Fruit fly (Drosophila melanogaster) whole organism, embryonic: ENCODE results near the gene Eig71Ea.

ENCODE experiments used
- Adf1 ChIP-seq: fragments of 200-800 bp; sonication (Bioruptor generic); IDR thresholded peaks from 2 replicates; pipeline ENCODE4 v1.3.6; 2022; ENCODE audit warnings: missing biosample characterization, missing genetic modification characterization
- BEAF-32 ChIP-seq: fragments of 200-800 bp; sonication (Bioruptor generic); optimal IDR thresholded peaks from 3 replicates; lab custom pipeline; 2017; ENCODE audit warnings: missing biosample characterization, missing genetic modification characterization, mild to moderate bottlenecking, moderate library complexity, missing genetic modification reagents
- CG10274 ChIP-seq: fragments of 200-800 bp; sonication (Bioruptor generic); optimal IDR thresholded peaks from 3 replicates; lab custom pipeline; 2017; ENCODE audit warnings: missing biosample characterization, mild to moderate bottlenecking, missing genetic modification characterization
- CG11695 ChIP-seq: fragments of 200-800 bp; sonication (Bioruptor generic); IDR thresholded peaks from 3 replicates; pipeline ENCODE4 v1.3.6; 2022; ENCODE audit warnings: missing biosample characterization, missing genetic modification characterization
- CG15011 ChIP-seq: fragments of 200-800 bp; sonication (Bioruptor generic); optimal IDR thresholded peaks from 3 replicates; lab custom pipeline; 2018; ENCODE audit warnings: missing biosample characterization, mild to moderate bottlenecking, missing genetic modification characterization
- CG16863 ChIP-seq: fragments of 200-800 bp; sonication (Bioruptor generic); optimal IDR thresholded peaks from 3 replicates; lab custom pipeline; 2016; ENCODE audit warnings: missing biosample characterization, missing genetic modification characterization
- CG17829 ChIP-seq: fragments of 200-800 bp; optimal IDR thresholded peaks from 2 replicates; lab custom pipeline; 2019; ENCODE audit warnings: missing biosample characterization, mild to moderate bottlenecking, missing genetic modification characterization, moderate library complexity
- CG2116 ChIP-seq: fragments of 200-800 bp; sonication (Bioruptor generic); optimal IDR thresholded peaks from 3 replicates; lab custom pipeline; 2018; ENCODE audit warnings: missing biosample characterization, mild to moderate bottlenecking, missing genetic modification characterization
- CG2129 ChIP-seq: fragments of 200-800 bp; sonication (Bioruptor generic); IDR thresholded peaks from 2 replicates; pipeline ENCODE4 v1.3.6; 2022; ENCODE audit warnings: missing biosample characterization, missing genetic modification characterization; ENCODE audit not compliant: partially characterized antibody
- CG4282 ChIP-seq: fragments of 200-800 bp; sonication (Bioruptor generic); optimal IDR thresholded peaks from 2 replicates; lab custom pipeline; 2016; ENCODE audit warnings: missing biosample characterization, missing genetic modification characterization
- CG6791 ChIP-seq: fragments of 200-800 bp; sonication (Bioruptor generic); IDR thresholded peaks from 3 replicates; pipeline ENCODE4 v1.3.6; 2022; ENCODE audit warnings: missing biosample characterization, missing genetic modification characterization; ENCODE audit not compliant: partially characterized antibody
- CG7963 ChIP-seq: fragments of 200-800 bp; sonication (Bioruptor generic); IDR thresholded peaks from 3 replicates; pipeline ENCODE4 v1.3.6; 2022; ENCODE audit warnings: missing biosample characterization, missing genetic modification characterization; ENCODE audit not compliant: partially characterized antibody
- CG8089 ChIP-seq: fragments of 200-800 bp; sonication (Bioruptor generic); optimal IDR thresholded peaks from 3 replicates; lab custom pipeline; 2016; ENCODE audit warnings: missing biosample characterization, missing genetic modification characterization
- CG8388 ChIP-seq: fragments of 200-800 bp; sonication (Bioruptor generic); optimal IDR thresholded peaks from 2 replicates; lab custom pipeline; 2019; ENCODE audit warnings: missing biosample characterization, mild to moderate bottlenecking, missing genetic modification characterization, moderate library complexity
- CG9437 ChIP-seq: fragments of 200-800 bp; sonication (Bioruptor generic); optimal IDR thresholded peaks from 2 replicates; lab custom pipeline; 2018; ENCODE audit warnings: missing biosample characterization, mild to moderate bottlenecking, missing genetic modification characterization
- CG9609 ChIP-seq: fragments of 200-800 bp; sonication (Bioruptor generic); optimal IDR thresholded peaks from 3 replicates; lab custom pipeline; 2016; ENCODE audit warnings: missing biosample characterization, missing genetic modification characterization
- CG9797 ChIP-seq: fragments of 200-800 bp; sonication (Bioruptor generic); optimal IDR thresholded peaks from 3 replicates; lab custom pipeline; 2018; ENCODE audit warnings: missing biosample characterization, mild to moderate bottlenecking, missing genetic modification characterization
- CG9876 ChIP-seq: fragments of 200-800 bp; sonication (Bioruptor generic); optimal IDR thresholded peaks from 2 replicates; lab custom pipeline; 2016; ENCODE audit warnings: missing biosample characterization, missing genetic modification characterization
- CoRest ChIP-seq: fragments of 200-800 bp; sonication (Bioruptor generic); optimal IDR thresholded peaks from 3 replicates; lab custom pipeline; 2018; ENCODE audit warnings: missing biosample characterization, mild to moderate bottlenecking, missing genetic modification characterization, moderate library complexity
- CrebB ChIP-seq: fragments of 200-800 bp; sonication (Bioruptor generic); optimal IDR thresholded peaks from 3 replicates; lab custom pipeline; 2018; ENCODE audit warnings: missing biosample characterization, mild to moderate bottlenecking, missing genetic modification characterization
- Dip2 ChIP-seq: fragments of 200-800 bp; sonication (Bioruptor generic); IDR thresholded peaks from 2 replicates; pipeline ENCODE4 v1.3.6; 2022; ENCODE audit warnings: missing biosample characterization, missing genetic modification characterization
- Dp ChIP-seq: fragments of 200-800 bp; sonication (Bioruptor generic); optimal IDR thresholded peaks from 2 replicates; lab custom pipeline; 2018; ENCODE audit warnings: missing biosample characterization, mild to moderate bottlenecking, missing genetic modification characterization, moderate library complexity
- Fer2 ChIP-seq: fragments of 200-800 bp; sonication (Bioruptor generic); optimal IDR thresholded peaks from 2 replicates; lab custom pipeline; 2018; ENCODE audit warnings: missing biosample characterization, mild to moderate bottlenecking, missing genetic modification characterization, moderate library complexity
- MBD-R2 ChIP-seq: fragments of 200-800 bp; sonication (Bioruptor generic); IDR thresholded peaks from 2 replicates; pipeline ENCODE4 v1.3.6; 2022; ENCODE audit warnings: missing biosample characterization, missing genetic modification characterization
- Meics ChIP-seq: fragments of 200-800 bp; sonication (Bioruptor generic); optimal IDR thresholded peaks from 2 replicates; lab custom pipeline; 2017; ENCODE audit warnings: missing biosample characterization, mild to moderate bottlenecking, missing genetic modification characterization
- Mrtf ChIP-seq: fragments of 200-800 bp; sonication (Bioruptor generic); IDR thresholded peaks from 3 replicates; pipeline ENCODE4 v1.3.6; 2022; ENCODE audit warnings: missing biosample characterization, missing genetic modification characterization
- Ravus ChIP-seq: fragments of 200-800 bp; sonication (Bioruptor generic); IDR thresholded peaks from 2 replicates; pipeline ENCODE4 v1.3.6; 2022; ENCODE audit warnings: missing biosample characterization, missing genetic modification characterization
- Rfx ChIP-seq: fragments of 200-800 bp; sonication (Bioruptor generic); IDR thresholded peaks from 2 replicates; pipeline ENCODE4 v1.3.6; 2022; ENCODE audit warnings: missing biosample characterization, missing genetic modification characterization
- Side ChIP-seq: fragments of 200-800 bp; sonication (Bioruptor generic); optimal IDR thresholded peaks from 2 replicates; lab custom pipeline; 2016; ENCODE audit warnings: missing biosample characterization, missing genetic modification characterization
- Sox100B ChIP-seq: fragments of 200-800 bp; sonication (Bioruptor generic); optimal IDR thresholded peaks from 3 replicates; lab custom pipeline; 2018; ENCODE audit warnings: missing biosample characterization, mild to moderate bottlenecking, missing genetic modification characterization
- Vsx1 ChIP-seq: fragments of 200-800 bp; sonication (Bioruptor generic); optimal IDR thresholded peaks from 2 replicates; lab custom pipeline; 2017; ENCODE audit warnings: missing biosample characterization, mild to moderate bottlenecking, missing genetic modification characterization, missing genetic modification reagents
- ase ChIP-seq: fragments of 200-800 bp; sonication (Bioruptor generic); IDR thresholded peaks from 3 replicates; pipeline ENCODE4 v1.3.6; 2022; ENCODE audit warnings: missing biosample characterization, missing genetic modification characterization
- ash1 ChIP-seq: fragments of 200-800 bp; sonication (Bioruptor generic); optimal IDR thresholded peaks from 2 replicates; lab custom pipeline; 2018; ENCODE audit warnings: missing biosample characterization, mild to moderate bottlenecking, missing genetic modification characterization
- bcd ChIP-seq: fragments of 200-800 bp; sonication (Bioruptor generic); optimal IDR thresholded peaks from 2 replicates; lab custom pipeline; 2017; ENCODE audit warnings: missing biosample characterization, mild to moderate bottlenecking, missing genetic modification characterization
- bsh ChIP-seq, 2 experiments: fragments of 200-800 bp; sonication (Bioruptor generic); optimal IDR thresholded peaks; 2 replicates each; lab custom pipeline; 2017 to 2018; ENCODE audit warnings: mild to moderate bottlenecking in 2 of 2, missing biosample characterization in 2 of 2, missing genetic modification characterization in 2 of 2, moderate library complexity in 1 of 2
- cg ChIP-seq: fragments of 200-800 bp; sonication (Bioruptor generic); optimal IDR thresholded peaks from 3 replicates; lab custom pipeline; 2019; ENCODE audit warnings: missing biosample characterization, mild to moderate bottlenecking, missing genetic modification characterization, moderate library complexity
- chn ChIP-seq: fragments of 200-800 bp; sonication (Bioruptor generic); optimal IDR thresholded peaks from 2 replicates; lab custom pipeline; 2016; ENCODE audit warnings: missing biosample characterization, missing genetic modification characterization
- esg ChIP-seq: fragments of 200-800 bp; sonication (Bioruptor generic); conservative IDR thresholded peaks from 2 replicates; pipeline ENCODE4 v1.3.6; 2022; ENCODE audit warnings: missing biosample characterization, missing genetic modification characterization
- ewg ChIP-seq: fragments of 200-800 bp; sonication (Bioruptor generic); optimal IDR thresholded peaks from 3 replicates; lab custom pipeline; 2017; ENCODE audit warnings: mild to moderate bottlenecking, missing biosample characterization, missing genetic modification reagents, missing genetic modification characterization
- grau ChIP-seq: fragments of 200-800 bp; optimal IDR thresholded peaks from 3 replicates; lab custom pipeline; 2019; ENCODE audit warnings: missing biosample characterization, mild to moderate bottlenecking, missing genetic modification characterization, moderate library complexity
- ham ChIP-seq: fragments of 200-800 bp; sonication (Bioruptor generic); IDR thresholded peaks from 2 replicates; pipeline ENCODE4 v1.3.6; 2022; ENCODE audit warnings: missing biosample characterization, missing genetic modification characterization
- insv ChIP-seq, 2 experiments: fragments of 200-800 bp; sonication (Bioruptor generic); optimal IDR thresholded peaks; 3 replicates each; lab custom pipeline; 2016 to 2018; ENCODE audit warnings: missing biosample characterization in 2 of 2, missing genetic modification characterization in 2 of 2
- kni ChIP-seq: fragments of 200-800 bp; sonication (Bioruptor generic); optimal IDR thresholded peaks from 3 replicates; lab custom pipeline; 2017; ENCODE audit warnings: mild to moderate bottlenecking, missing biosample characterization, missing genetic modification reagents, missing genetic modification characterization
- maf-S ChIP-seq: fragments of 200-800 bp; sonication (Bioruptor generic); optimal IDR thresholded peaks from 2 replicates; lab custom pipeline; 2016; ENCODE audit warnings: missing biosample characterization, missing genetic modification characterization
- otp ChIP-seq: fragments of 200-800 bp; sonication (Bioruptor generic); IDR thresholded peaks from 3 replicates; pipeline ENCODE4, ENCODE4 v1.3.6; 2022; ENCODE audit warnings: missing biosample characterization, missing genetic modification characterization
- p53 ChIP-seq: fragments of 200-800 bp; sonication (Bioruptor generic); optimal IDR thresholded peaks from 2 replicates; lab custom pipeline; 2016; ENCODE audit warnings: missing biosample characterization, missing genetic modification characterization
- pho ChIP-seq: fragments of 200-800 bp; sonication (Bioruptor generic); optimal IDR thresholded peaks from 2 replicates; lab custom pipeline; 2016; ENCODE audit warnings: missing biosample characterization, missing genetic modification characterization
- pita ChIP-seq: fragments of 200-800 bp; sonication (Bioruptor generic); optimal IDR thresholded peaks from 2 replicates; lab custom pipeline; 2017; ENCODE audit warnings: missing biosample characterization, mild to moderate bottlenecking, missing genetic modification characterization
- sd ChIP-seq: fragments of 200-800 bp; sonication (Bioruptor generic); optimal IDR thresholded peaks from 3 replicates; lab custom pipeline; 2018; ENCODE audit warnings: missing biosample characterization, mild to moderate bottlenecking, missing genetic modification characterization, moderate library complexity

Gene Eig71Ea

DNA sequence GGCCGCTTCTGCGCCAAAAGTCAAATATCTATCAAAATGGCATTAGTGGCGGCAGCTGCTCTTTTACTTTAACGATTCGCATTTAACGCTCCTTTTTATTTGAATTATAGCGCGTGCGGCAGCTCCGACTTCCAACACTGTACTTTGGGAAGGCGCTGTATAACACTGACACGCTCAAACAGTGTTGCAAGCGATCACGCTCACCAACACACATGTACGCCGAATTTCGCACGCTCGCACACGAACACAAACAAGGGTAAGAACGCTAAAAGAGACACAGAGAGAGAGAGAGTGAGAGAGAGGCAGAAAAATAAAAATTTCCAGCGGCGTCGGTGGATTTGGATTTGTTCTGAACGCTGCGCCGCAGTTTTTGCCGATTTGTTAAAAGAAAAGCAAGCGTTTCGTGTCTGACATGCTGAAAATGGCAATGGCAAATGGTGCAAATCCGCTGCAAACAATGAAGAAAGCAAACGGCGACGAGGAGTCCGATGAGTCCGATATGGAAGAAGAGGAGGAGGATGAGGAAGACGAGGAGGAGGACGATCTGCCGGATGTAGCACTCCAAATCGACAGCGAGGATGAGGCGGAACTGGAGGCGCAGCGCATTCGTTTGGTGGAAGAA, 29.7 kb downstream of the Eig71Ea start, which contains the start of gene Phs (continued):
- TF ChIP-seq CG2116 (GFP tag; lab: Kevin White, UChicago) (peak; percentile 91), CG6791 (GFP tag; lab: Robert Waterston, UW) (peak; percentile 78), CG9437 (GFP tag; lab: Kevin White, UChicago) (peak; percentile 44), kni (GFP tag; lab: Kevin White, UChicago) (peak; percentile 58), CoRest (tag; lab: Kevin White, UChicago) (peak; percentile 57), ase (GFP tag; lab: Robert Waterston, UW) (peak; percentile 53; the same call in 1 of the 3 replicates), Rfx (peak; percentile 94), CG11695 (GFP tag; lab: Robert Waterston, UW) (peak; percentile 43; the same call in 1 of the 3 replicates), CG2129 (GFP tag; lab: Robert Waterston, UW) (no peak), esg (GFP tag; lab: Robert Waterston, UW) (no peak), Sox100B (GFP tag; lab: Kevin White, UChicago) (peak; percentile 21), MBD-R2 (GFP tag; lab: Robert Waterston, UW) (peak; percentile 79; the same call in 1 of the 2 replicates), CG8388 (peak; percentile 16), grau (tag; lab: Kevin White, UChicago) (peak; percentile 55), bcd (GFP tag; lab: Kevin White, UChicago) (peak; percentile 76), CG16863 (peak; percentile 80), ham (GFP tag; lab: Robert Waterston, UW) (no peak), Mrtf (GFP tag; lab: Robert Waterston, UW) (peak; percentile 69), cg (peak; percentile 98), Vsx1 (GFP tag; lab: Kevin White, UChicago) (peak; percentile 15), Dp (GFP tag; lab: Kevin White, UChicago) (peak; percentile 98), ash1 (GFP tag; lab: Kevin White, UChicago) (peak; percentile 82), pita (GFP tag; lab: Kevin White, UChicago) (no peak), CG7963 (no peak), pho (GFP tag; lab: Kevin White, UChicago) (peak; percentile 76), BEAF-32 (GFP tag; lab: Kevin White, UChicago) (peak; percentile 39), sd (tag; lab: Kevin White, UChicago) (peak; percentile 42), CG8089 (GFP tag; lab: Kevin White, UChicago) (peak; percentile 76), bsh (GFP tag; optimal IDR thresholded peaks at IDR 0.05; lab: Kevin White, UChicago) (peak; percentile 26 to 66), otp (GFP tag; lab: Robert Waterston, UW) (peak; percentile 78), Adf1 (GFP tag; lab: Robert Waterston, UW) (peak; percentile 35; the same call in 1 of the 2 replicates), CG9609 (peak; percentile 91), maf-S (GFP tag; lab: Kevin White, UChicago) (peak; percentile 87), CG9797 (peak; percentile 52), CG4282 (peak; percentile 86), CG9876 (GFP tag; lab: Kevin White, UChicago) (peak; percentile 83), ewg (GFP tag; lab: Kevin White, UChicago) (peak; percentile 82), CG10274 (GFP tag; lab: Kevin White, UChicago) (peak; percentile 43), Meics (GFP tag; lab: Kevin White, UChicago) (peak; percentile 64), p53 (GFP tag; lab: Kevin White, UChicago) (peak; percentile 71), Fer2 (tag; lab: Kevin White, UChicago) (peak; percentile 42), chn (GFP tag; lab: Kevin White, UChicago) (peak; percentile 85), CG17829 (peak; percentile 55), CG15011 (GFP tag; lab: Kevin White, UChicago) (peak; percentile 19), Ravus (GFP tag; lab: Robert Waterston, UW) (no peak), insv (GFP tag; optimal IDR thresholded peaks at IDR 0.05; lab: Kevin White, UChicago) (peak in 1 of 2 experiments; percentile 30), Side (GFP tag; lab: Kevin White, UChicago) (peak; percentile 90), CrebB (peak; percentile 77), Dip2 (GFP tag; lab: Robert Waterston, UW) (no peak)
